Fruit fly (Drosophila melanogaster) whole organism, embryonic: ENCODE data around the gene CG32544.

Experiments used
- Asciz ChIP-seq: fragments of 200-800 bp; sonication (Bioruptor generic); optimal IDR thresholded peaks from 2 replicates; lab custom pipeline; 2017; ENCODE audit warnings: missing biosample characterization, mild to moderate bottlenecking, missing genetic modification characterization, missing genetic modification reagents
- B-H2 ChIP-seq: fragments of 200-800 bp; sonication (Bioruptor generic); optimal IDR thresholded peaks from 2 replicates; lab custom pipeline; 2018; ENCODE audit warnings: missing biosample characterization, mild to moderate bottlenecking, missing genetic modification characterization
- BEAF-32 ChIP-seq: fragments of 200-800 bp; sonication (Bioruptor generic); optimal IDR thresholded peaks from 3 replicates; lab custom pipeline; 2017; ENCODE audit warnings: missing biosample characterization, missing genetic modification characterization, mild to moderate bottlenecking, moderate library complexity, missing genetic modification reagents
- CG10209 ChIP-seq: fragments of 200-800 bp; sonication (Bioruptor generic); optimal IDR thresholded peaks from 3 replicates; lab custom pipeline; 2017; ENCODE audit warnings: missing biosample characterization, mild to moderate bottlenecking, missing genetic modification characterization, missing genetic modification reagents
- CG10274 ChIP-seq: fragments of 200-800 bp; sonication (Bioruptor generic); optimal IDR thresholded peaks from 3 replicates; lab custom pipeline; 2017; ENCODE audit warnings: missing biosample characterization, mild to moderate bottlenecking, missing genetic modification characterization
- CG10543 ChIP-seq: fragments of 200-800 bp; sonication (Bioruptor generic); optimal IDR thresholded peaks from 3 replicates; lab custom pipeline; 2017; ENCODE audit warnings: missing biosample characterization, mild to moderate bottlenecking, missing genetic modification characterization, moderate library complexity
- CG11093 ChIP-seq: fragments of 200-800 bp; sonication (Bioruptor generic); IDR thresholded peaks from 3 replicates; pipeline ENCODE4 v1.3.6; 2022; ENCODE audit warnings: missing biosample characterization, missing genetic modification characterization
- CG15269 ChIP-seq: fragments of 200-800 bp; sonication (Bioruptor generic); optimal IDR thresholded peaks from 2 replicates; lab custom pipeline; 2018; ENCODE audit warnings: missing biosample characterization, mild to moderate bottlenecking, missing genetic modification characterization, moderate library complexity
- CG15696 ChIP-seq: fragments of 200-800 bp; sonication (Bioruptor generic); optimal IDR thresholded peaks from 2 replicates; lab custom pipeline; 2019; ENCODE audit warnings: missing biosample characterization, mild to moderate bottlenecking, missing genetic modification characterization, moderate library complexity
- CG1832 ChIP-seq: fragments of 200-800 bp; sonication (Bioruptor generic); optimal IDR thresholded peaks from 2 replicates; lab custom pipeline; 2017; ENCODE audit warnings: missing biosample characterization, mild to moderate bottlenecking, missing genetic modification characterization, inconsistent platforms
- CG18476 ChIP-seq: fragments of 200-800 bp; sonication (Bioruptor generic); optimal IDR thresholded peaks from 2 replicates; lab custom pipeline; 2016; ENCODE audit warnings: missing biosample characterization, mild to moderate bottlenecking, missing genetic modification characterization
- CG18599 ChIP-seq: fragments of 200-800 bp; sonication (Bioruptor generic); optimal IDR thresholded peaks from 3 replicates; lab custom pipeline; 2017; ENCODE audit warnings: missing biosample characterization, missing genetic modification characterization, mild to moderate bottlenecking, moderate library complexity, missing genetic modification reagents
- CG3065 ChIP-seq: fragments of 200-800 bp; sonication (Bioruptor generic); optimal IDR thresholded peaks from 2 replicates; lab custom pipeline; 2016; ENCODE audit warnings: missing biosample characterization, missing genetic modification characterization
- CG31388 ChIP-seq: fragments of 200-800 bp; sonication (Bioruptor generic); optimal IDR thresholded peaks from 2 replicates; lab custom pipeline; 2016; ENCODE audit warnings: missing biosample characterization, missing genetic modification characterization
- CG3163 ChIP-seq: fragments of 200-800 bp; sonication (Bioruptor generic); optimal IDR thresholded peaks from 3 replicates; lab custom pipeline; 2016; ENCODE audit warnings: missing biosample characterization, missing genetic modification characterization
- CG33557 ChIP-seq: fragments of 200-800 bp; sonication (Bioruptor generic); optimal IDR thresholded peaks from 2 replicates; lab custom pipeline; 2019; ENCODE audit warnings: missing biosample characterization, mild to moderate bottlenecking, missing genetic modification characterization, moderate library complexity
- CG34422 ChIP-seq: fragments of 200-800 bp; sonication (Bioruptor generic); IDR thresholded peaks from 3 replicates; pipeline ENCODE4 v1.3.6; 2022; ENCODE audit warnings: missing biosample characterization, missing genetic modification characterization
- CG3726 ChIP-seq: fragments of 200-800 bp; sonication (Bioruptor generic); IDR thresholded peaks from 3 replicates; pipeline ENCODE4, ENCODE4 v1.3.6; 2022; ENCODE audit warnings: missing biosample characterization, missing genetic modification characterization
- CG4404 ChIP-seq: fragments of 200-800 bp; sonication (Bioruptor generic); IDR thresholded peaks from 2 replicates; pipeline ENCODE4 v1.3.6; 2022; ENCODE audit warnings: missing biosample characterization, missing genetic modification characterization
- CG4820 ChIP-seq: fragments of 200-800 bp; sonication (Bioruptor generic); optimal IDR thresholded peaks from 3 replicates; lab custom pipeline; 2016; ENCODE audit warnings: missing biosample characterization, missing genetic modification characterization
- CG5953 ChIP-seq: fragments of 200-800 bp; sonication (Bioruptor generic); IDR thresholded peaks from 2 replicates; pipeline ENCODE4 v1.3.6; 2022; ENCODE audit warnings: missing biosample characterization, missing genetic modification characterization
- CG7987 ChIP-seq: fragments of 200-800 bp; sonication (Bioruptor generic); optimal IDR thresholded peaks from 2 replicates; lab custom pipeline; 2018; ENCODE audit warnings: missing biosample characterization, mild to moderate bottlenecking, missing genetic modification characterization, moderate library complexity
- CG8765 ChIP-seq: fragments of 200-800 bp; sonication (Bioruptor generic); IDR thresholded peaks from 2 replicates; pipeline ENCODE4 v1.3.6; 2022; ENCODE audit warnings: missing biosample characterization, missing genetic modification characterization
- Camta ChIP-seq: fragments of 200-800 bp; sonication (Bioruptor generic); optimal IDR thresholded peaks from 2 replicates; lab custom pipeline; 2016; ENCODE audit warnings: missing biosample characterization, missing genetic modification characterization
- Doc2 ChIP-seq: fragments of 200-800 bp; sonication (Bioruptor generic); IDR thresholded peaks from 2 replicates; pipeline ENCODE4 v1.3.6; 2022; ENCODE audit warnings: missing biosample characterization, missing genetic modification characterization
- Dp ChIP-seq: fragments of 200-800 bp; sonication (Bioruptor generic); optimal IDR thresholded peaks from 2 replicates; lab custom pipeline; 2018; ENCODE audit warnings: missing biosample characterization, mild to moderate bottlenecking, missing genetic modification characterization, moderate library complexity
- HLHmδ ChIP-seq: fragments of 200-800 bp; sonication (Bioruptor generic); optimal IDR thresholded peaks from 2 replicates; lab custom pipeline; 2018; ENCODE audit warnings: missing biosample characterization, mild to moderate bottlenecking, missing genetic modification characterization, moderate library complexity
- Hey ChIP-seq: fragments of 200-800 bp; sonication (Bioruptor generic); optimal IDR thresholded peaks from 3 replicates; lab custom pipeline; 2018; ENCODE audit warnings: missing biosample characterization, mild to moderate bottlenecking, missing genetic modification characterization
- Hr39 ChIP-seq: fragments of >200 bp; optimal IDR thresholded peaks from 2 replicates; lab custom pipeline; 2017
- Hr78 ChIP-seq, 2 experiments: fragments of 200-800 bp in 1 of 2; fragments of >200 bp in 1 of 2; sonication (Bioruptor generic) in 1 of 2; optimal IDR thresholded peaks; 2 replicates each; lab custom pipeline; 2017 to 2019; ENCODE audit warnings: missing biosample characterization in 2 of 2, missing genetic modification characterization in 2 of 2, mild to moderate bottlenecking in 1 of 2, moderate library complexity in 1 of 2
- Nf-YB ChIP-seq: fragments of 200-800 bp; sonication (Bioruptor generic); optimal IDR thresholded peaks from 3 replicates; lab custom pipeline; 2019; ENCODE audit warnings: missing biosample characterization, mild to moderate bottlenecking, missing genetic modification characterization, moderate library complexity
- Opbp ChIP-seq: fragments of 200-800 bp; sonication (Bioruptor generic); IDR thresholded peaks from 3 replicates; pipeline ENCODE4 v1.3.6; 2022; ENCODE audit warnings: missing biosample characterization, missing genetic modification characterization; ENCODE audit not compliant: partially characterized antibody
- PHDP ChIP-seq: fragments of 200-800 bp; sonication (Bioruptor generic); optimal IDR thresholded peaks from 3 replicates; lab custom pipeline; 2018; ENCODE audit warnings: missing biosample characterization, mild to moderate bottlenecking, missing genetic modification characterization, moderate library complexity
- Poxn ChIP-seq: fragments of 200-800 bp; sonication (Bioruptor generic); IDR thresholded peaks from 2 replicates; pipeline ENCODE4 v1.3.6; 2022; ENCODE audit warnings: missing biosample characterization, missing genetic modification characterization
- Six4 ChIP-seq: fragments of 200-800 bp; sonication (Bioruptor generic); optimal IDR thresholded peaks from 2 replicates; lab custom pipeline; 2016; ENCODE audit warnings: missing biosample characterization, missing genetic modification characterization
- Sox102F ChIP-seq: fragments of 200-800 bp; sonication (Bioruptor generic); optimal IDR thresholded peaks from 2 replicates; lab custom pipeline; 2018; ENCODE audit warnings: missing biosample characterization, mild to moderate bottlenecking, missing genetic modification characterization, moderate library complexity
- Vsx1 ChIP-seq: fragments of 200-800 bp; sonication (Bioruptor generic); optimal IDR thresholded peaks from 2 replicates; lab custom pipeline; 2017; ENCODE audit warnings: missing biosample characterization, mild to moderate bottlenecking, missing genetic modification characterization, missing genetic modification reagents
- fd102C ChIP-seq: fragments of 200-800 bp; sonication (Bioruptor generic); optimal IDR thresholded peaks from 2 replicates; lab custom pipeline; 2018; ENCODE audit warnings: missing biosample characterization, mild to moderate bottlenecking, missing genetic modification characterization, moderate library complexity
- fd64A ChIP-seq: fragments of 200-800 bp; sonication (Bioruptor generic); optimal IDR thresholded peaks from 3 replicates; lab custom pipeline; 2018; ENCODE audit warnings: missing biosample characterization, mild to moderate bottlenecking, missing genetic modification characterization
- ham ChIP-seq: fragments of 200-800 bp; sonication (Bioruptor generic); IDR thresholded peaks from 2 replicates; pipeline ENCODE4 v1.3.6; 2022; ENCODE audit warnings: missing biosample characterization, missing genetic modification characterization
- hkb ChIP-seq, 2 experiments: fragments of 200-800 bp in 1 of 2; fragments of >200 bp in 1 of 2; sonication (Bioruptor generic) in 1 of 2; IDR thresholded peaks in 1 of 2; optimal IDR thresholded peaks in 1 of 2; 2 replicates each; pipeline versions ENCODE4 v1.3.6 to Lab custom; 2017 to 2022; ENCODE audit warnings: missing biosample characterization in 1 of 2, missing genetic modification characterization in 1 of 2
- kni ChIP-seq: fragments of 200-800 bp; sonication (Bioruptor generic); optimal IDR thresholded peaks from 3 replicates; lab custom pipeline; 2017; ENCODE audit warnings: mild to moderate bottlenecking, missing biosample characterization, missing genetic modification reagents, missing genetic modification characterization
- pita ChIP-seq: fragments of 200-800 bp; sonication (Bioruptor generic); optimal IDR thresholded peaks from 2 replicates; lab custom pipeline; 2017; ENCODE audit warnings: missing biosample characterization, mild to moderate bottlenecking, missing genetic modification characterization
- psq ChIP-seq: fragments of 200-800 bp; sonication (Bioruptor generic); optimal IDR thresholded peaks from 2 replicates; lab custom pipeline; 2017; ENCODE audit warnings: missing biosample characterization, missing genetic modification characterization
- repo ChIP-seq: fragments of 200-800 bp; sonication (Bioruptor generic); optimal IDR thresholded peaks from 2 replicates; lab custom pipeline; 2016; ENCODE audit warnings: missing biosample characterization, missing genetic modification characterization
- sens-2 ChIP-seq: fragments of 200-800 bp; sonication (Bioruptor generic); IDR thresholded peaks from 2 replicates; pipeline ENCODE4 v1.3.6; 2022; ENCODE audit warnings: missing biosample characterization, missing genetic modification characterization
- sr ChIP-seq: fragments of 200-800 bp; sonication (Bioruptor generic); IDR thresholded peaks from 3 replicates; pipeline ENCODE4 v1.3.6; 2022; ENCODE audit warnings: missing biosample characterization, missing genetic modification characterization
- vnd ChIP-seq: fragments of 200-800 bp; sonication (Bioruptor generic); IDR thresholded peaks from 3 replicates; pipeline ENCODE4 v1.3.6; 2022; ENCODE audit warnings: missing biosample characterization, missing genetic modification characterization; ENCODE audit not compliant: partially characterized antibody
- wek ChIP-seq: fragments of 200-800 bp; sonication (Bioruptor generic); optimal IDR thresholded peaks from 3 replicates; lab custom pipeline; 2018; ENCODE audit warnings: missing biosample characterization, mild to moderate bottlenecking, missing genetic modification characterization, moderate library complexity

The CG32544 gene

dm6 chrX:18899835-18900460, 39.9 kb downstream of the CG32544 start, which contains the start of gene CG7378 (continued):
- TF ChIP-seq PHDP (tag; lab: Kevin White, UChicago), result no peak
- no peak for TF ChIP-seq ham (GFP tag; lab: Robert Waterston, UW)
- peak; percentile 33 for TF ChIP-seq Camta (GFP tag; lab: Kevin White, UChicago)
- TF ChIP-seq CG4404, result no peak
- no peak for TF ChIP-seq hkb (optimal IDR thresholded peaks at IDR 0.05; lab: Kevin White, UChicago)
- 0 out of 2 replicates have a peak, but pooled peaks have one; percentile 16 for TF ChIP-seq hkb (GFP tag; IDR thresholded peaks at IDR 0.05; lab: Robert Waterston, UW)
- no peak for TF ChIP-seq fd102C (GFP tag; lab: Kevin White, UChicago)
- TF ChIP-seq fd64A, result no peak
- TF ChIP-seq psq (GFP tag; lab: Kevin White, UChicago), result no peak
- peak; percentile 21 for TF ChIP-seq CG4820
- no peak for TF ChIP-seq Dp (GFP tag; lab: Kevin White, UChicago)
- peak; percentile 9 for TF ChIP-seq Sox102F (GFP tag; lab: Kevin White, UChicago)
- no peak for TF ChIP-seq Nf-YB (GFP tag; lab: Kevin White, UChicago)
- no peak for TF ChIP-seq Hr78 (GFP tag; optimal IDR thresholded peaks at IDR 0.05; lab: Kevin White, UChicago)
- TF ChIP-seq CG18599, result peak; percentile 55
- TF ChIP-seq Hey (tag; lab: Kevin White, UChicago), result no peak
- TF ChIP-seq CG15696 (tag; lab: Kevin White, UChicago), result no peak
- TF ChIP-seq CG3163 (GFP tag; lab: Kevin White, UChicago), result no peak
- peak; percentile 48 for TF ChIP-seq CG10274 (GFP tag; lab: Kevin White, UChicago)
- TF ChIP-seq HLHmδ (GFP tag; lab: Kevin White, UChicago), result no peak
- TF ChIP-seq pita (GFP tag; lab: Kevin White, UChicago), result no peak
- no peak for TF ChIP-seq sens-2 (GFP tag; lab: Robert Waterston, UW)
- TF ChIP-seq CG10543 (GFP tag; lab: Kevin White, UChicago), result peak; percentile 26
- no peak for TF ChIP-seq CG31388 (GFP tag; lab: Kevin White, UChicago)
- TF ChIP-seq wek (GFP tag; lab: Kevin White, UChicago), result no peak
- no peak for TF ChIP-seq Vsx1 (GFP tag; lab: Kevin White, UChicago)
- TF ChIP-seq B-H2, result peak; percentile 20
- TF ChIP-seq repo (GFP tag; lab: Kevin White, UChicago), result no peak
- TF ChIP-seq CG5953, result no peak
- no peak for TF ChIP-seq CG34422 (GFP tag; lab: Robert Waterston, UW)
- TF ChIP-seq Hr39 (lab: Kevin White, UChicago), result no peak
- no peak for TF ChIP-seq Poxn (GFP tag; lab: Robert Waterston, UW)
- TF ChIP-seq CG7987 (GFP tag; lab: Kevin White, UChicago), result no peak
- TF ChIP-seq CG3726 (GFP tag; lab: Robert Waterston, UW), result no peak
- no peak for TF ChIP-seq CG3065 (GFP tag; lab: Kevin White, UChicago)
- TF ChIP-seq Six4, result no peak
- TF ChIP-seq Doc2 (GFP tag; lab: Robert Waterston, UW), result no peak
- TF ChIP-seq CG10209, result peak; percentile 36
- TF ChIP-seq kni (GFP tag; lab: Kevin White, UChicago), result no peak
- peak; percentile 15 for TF ChIP-seq CG18476 (GFP tag; lab: Kevin White, UChicago)
- TF ChIP-seq CG1832, result no peak
- no peak for TF ChIP-seq vnd (GFP tag; lab: Robert Waterston, UW)
- no peak for TF ChIP-seq Opbp
- no peak for TF ChIP-seq CG33557
- no peak for TF ChIP-seq CG11093 (GFP tag; lab: Robert Waterston, UW)
- TF ChIP-seq Asciz (GFP tag; lab: Kevin White, UChicago), result no peak
- TF ChIP-seq sr, result 0 out of 3 replicates have a peak, but pooled peaks have one; percentile 13
- peak; percentile 28 for TF ChIP-seq CG15269 (tag; lab: Kevin White, UChicago)
- TF ChIP-seq BEAF-32 (GFP tag; lab: Kevin White, UChicago), result no peak
- no peak for TF ChIP-seq CG8765 (GFP tag; lab: Robert Waterston, UW)
